Worm (Caenorhabditis elegans) whole organism, young adult: ENCODE data around the gene C15H11.1.

Source experiments
- B0019.2 ChIP-seq: fragments of 200-800 bp; sonication (Bioruptor generic); conservative IDR thresholded peaks from 2 replicates; pipeline ENCODE4 v1.3.6; 2022; ENCODE audit warnings: missing genetic modification reagents, missing genetic modification characterization, missing compliant biosample characterization
- B0261.1 ChIP-seq: sonication (generic microtip); optimal IDR thresholded peaks from 2 replicates; lab custom pipeline; 2016; ENCODE audit warnings: mild to moderate bottlenecking, missing genetic modification characterization, moderate library complexity, missing compliant biosample characterization
- B0336.3 ChIP-seq: fragments of 200-800 bp; sonication (Bioruptor generic); IDR thresholded peaks from 2 replicates; pipeline ENCODE4 v1.3.6; 2022; ENCODE audit warnings: missing genetic modification characterization, missing compliant biosample characterization
- F22D6.2 ChIP-seq: sonication (generic microtip); optimal IDR thresholded peaks from 2 replicates; lab custom pipeline; 2016; ENCODE audit warnings: mild to moderate bottlenecking, missing genetic modification characterization, missing compliant biosample characterization
- F33H1.4 ChIP-seq: fragments of 200-800 bp; sonication (Bioruptor generic); IDR thresholded peaks from 2 replicates; pipeline ENCODE4 v1.3.6; 2022; ENCODE audit warnings: missing genetic modification reagents, missing genetic modification characterization, missing compliant biosample characterization
- F39B2.1 ChIP-seq: fragments of 200-800 bp; sonication (Bioruptor generic); IDR thresholded peaks from 2 replicates; pipeline ENCODE4 v1.3.6; 2022; ENCODE audit warnings: missing genetic modification reagents, missing genetic modification characterization, missing compliant biosample characterization
- K11D2.4 ChIP-seq: fragments of 200-800 bp; sonication (Bioruptor generic); IDR thresholded peaks from 2 replicates; pipeline ENCODE4 v1.3.6; 2022; ENCODE audit warnings: missing genetic modification reagents, missing genetic modification characterization, missing compliant biosample characterization
- T07F8.4 ChIP-seq: sonication (generic microtip); optimal IDR thresholded peaks from 2 replicates; lab custom pipeline; 2016; ENCODE audit warnings: mild to moderate bottlenecking, missing genetic modification characterization, moderate library complexity, missing compliant biosample characterization
- T26A5.8 ChIP-seq: sonication (generic microtip); optimal IDR thresholded peaks from 2 replicates; lab custom pipeline; 2016; ENCODE audit warnings: missing genetic modification characterization, missing compliant biosample characterization
- Y53G8AR.9 ChIP-seq: fragments of 200-800 bp; sonication (Bioruptor generic); conservative IDR thresholded peaks from 2 replicates; pipeline ENCODE4 v1.3.6; 2022; ENCODE audit warnings: missing genetic modification reagents, missing genetic modification characterization, missing compliant biosample characterization
- Y79H2A.3 ChIP-seq: fragments of 200-800 bp; sonication (Bioruptor generic); conservative IDR thresholded peaks from 2 replicates; pipeline ENCODE4 v1.3.6; 2022; ENCODE audit warnings: missing genetic modification reagents, missing genetic modification characterization, missing compliant biosample characterization
- attf-3 ChIP-seq: fragments of 200-800 bp; sonication (Bioruptor generic); conservative IDR thresholded peaks from 2 replicates; pipeline ENCODE4 v1.3.6; 2022; ENCODE audit warnings: missing genetic modification reagents, missing genetic modification characterization, missing compliant biosample characterization
- bed-2 ChIP-seq: fragments of 200-800 bp; sonication (Bioruptor generic); IDR thresholded peaks from 2 replicates; pipeline ENCODE4 v1.3.6; 2022; ENCODE audit warnings: missing genetic modification reagents, missing genetic modification characterization, missing compliant biosample characterization
- cebp-1 ChIP-seq, 2 experiments: fragments of 200-800 bp in 1 of 2; sonication (Bioruptor generic) in 1 of 2; sonication (generic microtip) in 1 of 2; IDR thresholded peaks in 1 of 2; optimal IDR thresholded peaks in 1 of 2; 2 replicates each; pipeline versions ENCODE4 v1.3.6 to Lab custom; 2017 to 2022; ENCODE audit warnings: missing compliant biosample characterization in 2 of 2, missing genetic modification characterization in 2 of 2, mild to moderate bottlenecking in 1 of 2, missing genetic modification reagents in 1 of 2, moderate library complexity in 1 of 2
- ceh-40 ChIP-seq: fragments of 200-800 bp; sonication (Bioruptor generic); IDR thresholded peaks from 2 replicates; pipeline ENCODE4 v1.3.6; 2022; ENCODE audit warnings: missing genetic modification characterization, missing compliant biosample characterization
- ceh-91 ChIP-seq: fragments of 200-800 bp; sonication (Bioruptor generic); IDR thresholded peaks from 2 replicates; pipeline ENCODE4 v1.3.6; 2022; ENCODE audit warnings: missing genetic modification reagents, missing genetic modification characterization, missing compliant biosample characterization
- dox-1 ChIP-seq: fragments of 200-800 bp; sonication (Bioruptor generic); IDR thresholded peaks from 2 replicates; pipeline ENCODE4 v1.3.6; 2022; ENCODE audit warnings: missing genetic modification reagents, missing genetic modification characterization, missing compliant biosample characterization
- ekl-4 ChIP-seq: fragments of 200-800 bp; sonication (Bioruptor generic); IDR thresholded peaks from 2 replicates; pipeline ENCODE4 v1.3.6; 2022; ENCODE audit warnings: missing genetic modification reagents, missing genetic modification characterization, missing compliant biosample characterization
- fkh-3 ChIP-seq: sonication (generic microtip); optimal IDR thresholded peaks from 2 replicates; lab custom pipeline; 2016; ENCODE audit warnings: mild to moderate bottlenecking, missing genetic modification characterization, missing compliant biosample characterization
- him-1 ChIP-seq: sonication (generic microtip); optimal IDR thresholded peaks from 2 replicates; lab custom pipeline; 2016; ENCODE audit warnings: missing genotype, missing genetic modification reagents, missing genetic modification characterization, missing compliant biosample characterization
- hmg-20 ChIP-seq: fragments of 200-800 bp; sonication (Bioruptor generic); IDR thresholded peaks from 2 replicates; pipeline ENCODE4 v1.3.6; 2022; ENCODE audit warnings: missing genetic modification reagents, missing genetic modification characterization, missing compliant biosample characterization
- lag-1 ChIP-seq: fragments of 200-800 bp; sonication (Bioruptor generic); IDR thresholded peaks from 2 replicates; pipeline ENCODE4 v1.3.6; 2022; ENCODE audit warnings: missing genetic modification reagents, missing genetic modification characterization, missing compliant biosample characterization
- let-526 ChIP-seq: fragments of 200-800 bp; sonication (Bioruptor generic); IDR thresholded peaks from 2 replicates; pipeline ENCODE4 v1.3.6; 2022; ENCODE audit warnings: missing genetic modification reagents, missing genetic modification characterization, missing compliant biosample characterization
- lin-35 ChIP-seq, 3 experiments: fragments of 150-350 bp in 2 of 3; sonication (generic microtip) in 1 of 3; optimal IDR thresholded peaks; 2 replicates each; lab custom pipeline; 2014 to 2018; ENCODE audit warnings: missing biosample characterization in 3 of 3, missing genetic modification characterization in 3 of 3, missing genetic modification reagents in 3 of 3
- madf-10 ChIP-seq: sonication (generic microtip); optimal IDR thresholded peaks from 2 replicates; lab custom pipeline; 2016; ENCODE audit warnings: mild to moderate bottlenecking, missing genetic modification characterization, missing compliant biosample characterization
- madf-8 ChIP-seq: fragments of 200-800 bp; sonication (Bioruptor generic); conservative IDR thresholded peaks from 2 replicates; pipeline ENCODE4 v1.3.6; 2022; ENCODE audit warnings: missing genetic modification reagents, missing genetic modification characterization, missing compliant biosample characterization
- mxl-1 ChIP-seq: sonication (generic microtip); optimal IDR thresholded peaks from 2 replicates; lab custom pipeline; 2016; ENCODE audit warnings: missing genetic modification characterization, missing compliant biosample characterization
- nfya-1 ChIP-seq: sonication (generic microtip); optimal IDR thresholded peaks from 2 replicates; lab custom pipeline; 2017; ENCODE audit warnings: antibody characterized with exemption, missing compliant biosample characterization, missing genetic modification characterization, borderline replicate concordance; ENCODE audit not compliant: insufficient read depth
- nhr-179 ChIP-seq: sonication (generic microtip); optimal IDR thresholded peaks from 2 replicates; lab custom pipeline; 2016; ENCODE audit warnings: mild to moderate bottlenecking, missing genetic modification characterization, missing compliant biosample characterization
- snpc-3.4 ChIP-seq: sonication (generic microtip); optimal IDR thresholded peaks from 2 replicates; lab custom pipeline; 2017; ENCODE audit warnings: missing genetic modification characterization, mild to moderate bottlenecking, missing compliant biosample characterization, antibody characterized with exemption, moderate library complexity, missing genotype, missing genetic modification reagents
- snpc-4 ChIP-seq, 5 experiments: fragments of 150-350 bp in 1 of 5; sonication (generic microtip) in 4 of 5; optimal IDR thresholded peaks; 2 replicates each; lab custom pipeline; 2014 to 2018; ENCODE audit warnings: missing genetic modification characterization in 5 of 5, missing biosample characterization in 3 of 5, antibody characterized with exemption in 2 of 5, mild to moderate bottlenecking in 2 of 5, missing compliant biosample characterization in 2 of 5, missing genotype in 2 of 5, moderate library complexity in 2 of 5, missing genetic modification reagents in 1 of 5
- unc-62 ChIP-seq: fragments of 150-350 bp; optimal IDR thresholded peaks from 2 replicates; lab custom pipeline; 2014; ENCODE audit warnings: missing biosample characterization, missing genetic modification reagents, missing genetic modification characterization
- zim-3 ChIP-seq: sonication (generic microtip); optimal IDR thresholded peaks from 2 replicates; lab custom pipeline; 2017; ENCODE audit warnings: mild to moderate bottlenecking, missing genetic modification characterization, moderate library complexity, missing compliant biosample characterization
- ztf-3 ChIP-seq: fragments of 200-800 bp; sonication (Bioruptor generic); optimal IDR thresholded peaks from 2 replicates; lab custom pipeline; 2018; ENCODE audit warnings: mild to moderate bottlenecking, missing genetic modification characterization, missing compliant biosample characterization

The C15H11.1 gene

ce11 chrV:14436195-14436594 lies 42.6 kb downstream of the C15H11.1 start:
- TF ChIP-seq let-526 (GFP tag; lab: Robert Waterston, UW) (no peak), nhr-179 (tag; lab: Kevin White, UChicago) (no peak), B0261.1 (no peak)
- TF ChIP-seq, all 124 proteins: peak for 0

DNA sequence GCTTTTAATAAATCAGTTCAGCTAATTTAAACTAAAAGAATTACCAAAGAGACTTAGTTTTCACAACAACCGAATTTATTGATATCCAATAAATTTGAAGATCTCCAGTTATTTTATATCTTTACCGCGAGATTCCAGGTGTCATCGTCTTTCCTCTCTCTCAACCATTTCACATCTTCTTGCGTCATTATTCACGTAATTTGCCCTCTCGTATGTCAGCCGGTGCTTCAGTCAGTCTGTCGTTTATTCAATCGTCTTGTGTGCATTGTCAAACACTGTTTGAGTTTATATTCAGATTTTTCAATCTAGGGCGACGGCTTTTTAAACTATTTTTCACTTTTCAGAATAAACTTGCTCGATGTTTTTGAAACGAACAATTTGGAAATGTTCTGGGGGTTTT lies 43.8 kb downstream of the C15H11.1 start:
- TF ChIP-seq bed-2 (GFP tag; lab: Robert Waterston, UW): no peak
- no peak for TF ChIP-seq K11D2.4 (GFP tag; lab: Robert Waterston, UW)
- TF ChIP-seq him-1 (tag; lab: Kevin White, UChicago): no peak
- no peak for TF ChIP-seq dox-1 (GFP tag; lab: Robert Waterston, UW)
- TF ChIP-seq B0261.1: no peak
- TF ChIP-seq F33H1.4 (GFP tag; lab: Robert Waterston, UW): no peak
- no peak for TF ChIP-seq fkh-3 (tag; lab: Kevin White, UChicago)
- no peak for TF ChIP-seq Y79H2A.3 (GFP tag; lab: Robert Waterston, UW)
- no peak for TF ChIP-seq unc-62

- TF ChIP-seq nfya-1 (tag; lab: Kevin White, UChicago) (no peak), B0019.2 (GFP tag; lab: Robert Waterston, UW) (no peak), madf-8 (GFP tag; lab: Robert Waterston, UW) (no peak), attf-3 (GFP tag; lab: Robert Waterston, UW) (no peak), zim-3 (tag; lab: Kevin White, UChicago) (no peak), lag-1 (GFP tag; lab: Robert Waterston, UW) (no peak), ceh-91 (GFP tag; lab: Robert Waterston, UW) (no peak), hmg-20 (GFP tag; lab: Robert Waterston, UW) (no peak), F22D6.2 (tag; lab: Kevin White, UChicago) (no peak)
These were observed 44.6 kb downstream of the C15H11.1 start for ce11 chrV:14438099-14438739.

DNA sequence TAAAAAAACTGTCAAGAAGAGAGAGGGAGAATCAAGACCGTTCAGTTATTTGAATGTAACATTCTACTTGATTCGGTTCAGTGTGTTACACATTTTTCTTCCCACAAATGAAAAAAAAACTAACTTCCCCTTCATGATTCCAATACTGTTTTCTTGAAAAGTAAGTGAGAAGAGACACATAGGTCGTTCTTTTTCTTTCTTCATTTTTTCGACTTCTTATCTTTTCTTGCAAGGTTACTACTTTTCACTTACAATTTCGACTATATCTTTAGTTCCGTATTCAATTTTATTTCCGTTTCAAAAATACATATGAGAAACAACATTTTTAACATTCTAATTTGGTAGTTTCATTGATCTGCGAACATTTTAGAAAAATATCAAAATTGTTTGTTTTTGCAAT lies 45.6 kb downstream of the C15H11.1 start:
- no peak for TF ChIP-seq let-526 (GFP tag; lab: Robert Waterston, UW)
- no peak for TF ChIP-seq lin-35 (GFP tag; optimal IDR thresholded peaks at IDR 0.05; lab: Kevin White, UChicago)
- no peak for TF ChIP-seq mxl-1 (tag; lab: Kevin White, UChicago)
- TF ChIP-seq T26A5.8 (tag; lab: Kevin White, UChicago): no peak
- no peak for TF ChIP-seq snpc-3.4 (tag; lab: Kevin White, UChicago)
- TF ChIP-seq T07F8.4: no peak
- TF ChIP-seq F39B2.1 (GFP tag; lab: Robert Waterston, UW): no peak
- TF ChIP-seq ztf-3 (GFP tag; lab: Kevin White, UChicago): no peak
- no peak for TF ChIP-seq lag-1 (GFP tag; lab: Robert Waterston, UW)
- no peak for TF ChIP-seq cebp-1 (GFP tag; IDR thresholded peaks at IDR 0.05; lab: Robert Waterston, UW)
- TF ChIP-seq cebp-1 (tag; optimal IDR thresholded peaks at IDR 0.05; lab: Kevin White, UChicago): no peak
- no peak for TF ChIP-seq nfya-1 (tag; lab: Kevin White, UChicago)
- TF ChIP-seq madf-10: no peak
- no peak for TF ChIP-seq snpc-4 (GFP tag; optimal IDR thresholded peaks at IDR 0.05; lab: Kevin White, UChicago)
- TF ChIP-seq snpc-4 (tag; optimal IDR thresholded peaks at IDR 0.05; lab: Kevin White, UChicago): no peak
- no peak for TF ChIP-seq Y53G8AR.9 (GFP tag; lab: Robert Waterston, UW)
- no peak for TF ChIP-seq ceh-40 (GFP tag; lab: Robert Waterston, UW)
- no peak for TF ChIP-seq ekl-4 (GFP tag; lab: Robert Waterston, UW)
- no peak for TF ChIP-seq B0336.3 (GFP tag; lab: Robert Waterston, UW)
